Worm (Caenorhabditis elegans): ENCODE data around the gene Y47D7A.2.

DNA sequence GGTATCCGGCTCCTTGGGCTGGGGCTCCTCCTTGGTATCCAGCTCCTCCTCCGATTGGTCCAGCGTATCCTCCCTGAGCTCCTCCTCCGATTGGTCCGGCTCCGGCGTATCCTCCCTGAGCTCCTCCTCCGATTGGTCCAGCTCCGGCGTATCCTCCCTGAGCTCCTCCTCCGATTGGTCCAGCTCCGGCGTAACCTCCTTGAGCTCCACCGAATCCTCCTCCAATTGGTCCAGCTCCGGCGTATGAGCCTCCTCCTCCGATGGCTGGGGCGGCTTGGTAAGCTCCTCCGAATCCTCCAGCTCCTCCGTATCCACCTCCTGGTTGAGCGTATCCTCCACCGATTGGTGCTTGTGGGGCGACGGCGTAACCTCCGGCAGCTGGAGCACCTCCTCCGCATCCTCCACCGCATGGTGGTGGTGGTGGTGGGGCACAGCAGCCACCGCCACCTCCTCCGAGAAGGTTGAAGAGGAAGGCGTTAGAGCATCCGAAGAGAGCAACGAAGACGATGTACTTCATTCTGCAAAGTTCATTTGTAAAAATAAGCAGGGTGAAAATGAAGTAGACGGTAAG is 15.4 kb downstream of the Y47D7A.2 start, which contains the start of gene Y47D7A.13:
- no peak for TF ChIP-seq dpl-1 (GFP tag; optimal IDR thresholded peaks at IDR 0.05)
- no peak for TF ChIP-seq jun-1 (tag; optimal IDR thresholded peaks at IDR 0.05)

All from whole organism, L1 larva.